Worm (Caenorhabditis elegans) whole organism, L1 larva: ENCODE results near the gene nob-1.

ENCODE experiments used
- fkh-10 ChIP-seq: sonication (generic microtip); optimal IDR thresholded peaks from 2 replicates; lab custom pipeline; 2017; ENCODE audit warnings: missing biosample characterization, missing genetic modification reagents, missing genetic modification characterization
- unc-62 ChIP-seq: fragments of 150-350 bp; optimal IDR thresholded peaks from 2 replicates; lab custom pipeline; 2014; ENCODE audit warnings: missing biosample characterization, missing genetic modification reagents, missing genetic modification characterization
- unc-98 ChIP-seq: fragments of 200-800 bp; sonication (Bioruptor generic); IDR thresholded peaks from 2 replicates; pipeline ENCODE4 v1.3.6; 2022; ENCODE audit warnings: missing genetic modification characterization, missing compliant biosample characterization
- ztf-4 ChIP-seq: fragments of 150-350 bp; optimal IDR thresholded peaks from 2 replicates; lab custom pipeline; 2014; ENCODE audit warnings: missing biosample characterization, missing genetic modification characterization

DNA sequence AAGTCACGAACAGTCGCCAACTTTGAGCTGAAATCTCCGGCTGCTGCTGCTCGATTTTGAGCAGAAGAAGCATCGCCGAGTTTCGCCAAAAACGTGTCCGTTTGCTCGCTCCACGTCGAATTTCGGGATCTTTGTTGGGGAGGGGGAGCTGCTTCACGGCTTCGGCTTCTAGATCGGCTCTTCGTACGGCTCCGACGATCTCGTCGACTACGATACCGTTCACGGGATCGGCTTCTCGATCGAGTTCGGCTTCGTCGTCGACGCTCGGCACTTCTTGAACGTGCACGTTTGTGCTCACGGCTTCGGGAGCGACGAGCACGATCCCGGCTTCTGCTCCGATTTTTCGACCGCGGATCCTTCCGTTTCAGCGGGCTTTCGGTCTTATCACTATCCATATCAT is 46.9 kb downstream of the nob-1 start:
- no peak for TF ChIP-seq ztf-4 (tag; lab: Kevin White, UChicago)
- TF ChIP-seq unc-98 (GFP tag; lab: Robert Waterston, UW): no peak
- TF ChIP-seq fkh-10: no peak
- no peak for TF ChIP-seq unc-62 (GFP tag; lab: Kevin White, UChicago)
